Fruit fly (Drosophila melanogaster): ENCODE data around the gene hwt.

hwt gene

DNA sequence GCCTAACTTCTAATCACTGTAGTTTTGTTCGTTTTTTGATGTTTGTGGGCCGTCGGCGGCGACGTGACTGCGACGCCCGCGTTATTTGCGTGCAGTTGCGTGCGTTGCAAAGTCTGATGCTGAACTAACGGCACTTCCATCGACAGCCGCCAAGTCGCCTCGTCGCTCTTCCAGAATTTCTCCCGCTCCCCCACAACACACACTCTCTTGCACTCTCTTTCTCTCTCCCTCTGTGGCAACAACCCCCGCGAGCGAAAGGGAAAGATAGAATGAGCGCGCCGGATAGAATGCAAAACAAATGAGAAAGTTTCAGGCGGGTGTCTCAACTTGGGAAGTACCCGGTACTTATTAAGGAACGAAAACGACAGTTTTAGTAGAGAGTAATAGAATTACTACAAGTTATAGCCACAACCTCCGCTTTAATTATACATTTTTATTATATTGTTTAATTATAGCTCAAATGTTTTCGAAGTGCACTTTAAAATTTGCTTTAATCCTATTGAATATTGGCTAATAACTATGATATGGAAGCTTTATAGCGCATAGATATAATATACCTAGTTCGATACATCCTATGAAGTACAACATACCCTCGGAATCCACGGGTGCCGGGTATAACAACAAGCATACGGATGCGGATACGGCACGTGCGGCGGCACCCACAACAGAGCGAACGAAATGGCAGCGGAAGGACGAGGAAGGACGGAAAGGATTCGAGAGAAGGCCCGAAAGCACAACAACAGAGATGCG, 21.2 kb downstream of the hwt start (continued):
- no peak for TF ChIP-seq CG8290 (GFP tag; optimal IDR thresholded peaks at IDR 0.05)
- TF ChIP-seq CG8290 (tag; optimal IDR thresholded peaks at IDR 0.05), result no peak
- peak; percentile 54 for TF ChIP-seq cwo (GFP tag; optimal IDR thresholded peaks at IDR 0.05)
- no peak for TF ChIP-seq CG8478 (optimal IDR thresholded peaks at IDR 0.05)
- TF ChIP-seq tin (GFP tag; optimal IDR thresholded peaks at IDR 0.05), result no peak
- no peak for TF ChIP-seq gfzf (GFP tag; optimal IDR thresholded peaks at IDR 0.05)
- no peak for TF ChIP-seq CG34376 (GFP tag; optimal IDR thresholded peaks at IDR 0.05)
- no peak for TF ChIP-seq CG3065 (GFP tag; optimal IDR thresholded peaks at IDR 0.05)
- TF ChIP-seq crc (GFP tag; optimal IDR thresholded peaks at IDR 0.05), result no peak
- no peak for TF ChIP-seq Sry-β (GFP tag; optimal IDR thresholded peaks at IDR 0.05)
- peak; percentile 47 for TF ChIP-seq Ssrp (tag; optimal IDR thresholded peaks at IDR 0.05)
- no peak for TF ChIP-seq HLH54F (GFP tag; optimal IDR thresholded peaks at IDR 0.05)
- TF ChIP-seq tio (GFP tag; optimal IDR thresholded peaks at IDR 0.05), result no peak
- no peak for TF ChIP-seq Eip74EF (GFP tag; optimal IDR thresholded peaks at IDR 0.05)
- peak; percentile 2 for TF ChIP-seq Fer3 (tag; optimal IDR thresholded peaks at IDR 0.05)
- no peak for TF ChIP-seq chif (GFP tag; optimal IDR thresholded peaks at IDR 0.05)
- no peak for TF ChIP-seq Neu2 (GFP tag; optimal IDR thresholded peaks at IDR 0.05; ENCODE audit: borderline replicate concordance)
- TF ChIP-seq ap (GFP tag; IDR thresholded peaks at IDR 0.05), result no peak
- TF ChIP-seq CG6175 (GFP tag; IDR thresholded peaks at IDR 0.05), result no peak
- no peak for TF ChIP-seq nerfin-1 (tag; optimal IDR thresholded peaks at IDR 0.05)
- peak; percentile 29; the same call in 1 of the 2 replicates for TF ChIP-seq Ptx1 (GFP tag; IDR thresholded peaks at IDR 0.05)
- no peak for TF ChIP-seq fd3F (GFP tag; optimal IDR thresholded peaks at IDR 0.05)
- TF ChIP-seq CG11504 (tag; optimal IDR thresholded peaks at IDR 0.05), result peak; percentile 52
- TF ChIP-seq oc (tag; optimal IDR thresholded peaks at IDR 0.05), result no peak
- no peak for TF ChIP-seq Doc2 (GFP tag; IDR thresholded peaks at IDR 0.05)
- peak; percentile 41 for TF ChIP-seq Sox102F (GFP tag; optimal IDR thresholded peaks at IDR 0.05)
- peak; percentile 32 for TF ChIP-seq Xrp1 (GFP tag; IDR thresholded peaks at IDR 0.05)
- no peak for TF ChIP-seq CG10267 (tag; optimal IDR thresholded peaks at IDR 0.05)
- no peak for TF ChIP-seq sim (GFP tag; IDR thresholded peaks at IDR 0.05)
- TF ChIP-seq CG4730 (GFP tag; IDR thresholded peaks at IDR 0.05), result no peak
- peak; percentile 66 for TF ChIP-seq gem (tag; optimal IDR thresholded peaks at IDR 0.05)
- TF ChIP-seq CG10979 (tag; optimal IDR thresholded peaks at IDR 0.05), result peak; percentile 45
- no peak for TF ChIP-seq pros (GFP tag; optimal IDR thresholded peaks at IDR 0.05)
- TF ChIP-seq CG18599 (GFP tag; optimal IDR thresholded peaks at IDR 0.05), result peak; percentile 49
- no peak for TF ChIP-seq CG12744 (GFP tag; optimal IDR thresholded peaks at IDR 0.05)
- TF ChIP-seq dan (GFP tag; IDR thresholded peaks at IDR 0.05), result no peak
- no peak for TF ChIP-seq CG13624 (GFP tag; optimal IDR thresholded peaks at IDR 0.05)
- TF ChIP-seq Bteb2 (GFP tag; optimal IDR thresholded peaks at IDR 0.05), result no peak
- peak; percentile 18 for TF ChIP-seq Hmr (GFP tag; optimal IDR thresholded peaks at IDR 0.05)
- no peak for TF ChIP-seq Hr78 (GFP tag; optimal IDR thresholded peaks at IDR 0.05)
- peak; percentile 53 for TF ChIP-seq row (GFP tag; IDR thresholded peaks at IDR 0.05)
- TF ChIP-seq slbo (GFP tag; IDR thresholded peaks at IDR 0.05), result peak; percentile 17; the same call in 1 of the 2 replicates
- TF ChIP-seq CG2712 (tag; optimal IDR thresholded peaks at IDR 0.05), result peak; percentile 36
- no peak for TF ChIP-seq CG4282 (GFP tag; optimal IDR thresholded peaks at IDR 0.05)
- TF ChIP-seq CG3838 (GFP tag; optimal IDR thresholded peaks at IDR 0.05), result no peak
- peak; percentile 39 for TF ChIP-seq bcd (GFP tag; optimal IDR thresholded peaks at IDR 0.05)
- no peak for TF ChIP-seq pzg (GFP tag; optimal IDR thresholded peaks at IDR 0.05)
- TF ChIP-seq D19B (GFP tag; optimal IDR thresholded peaks at IDR 0.05), result peak; percentile 97
- no peak for TF ChIP-seq ttk (GFP tag; IDR thresholded peaks at IDR 0.05)
- 0 out of 2 replicates have a peak, but pooled peaks have one; percentile 11 for TF ChIP-seq gt (GFP tag; IDR thresholded peaks at IDR 0.05)
